Worm (Caenorhabditis elegans): ENCODE results near the gene algn-3.
A peak's percentile ranks its signal among the peaks of the same experiment; 100 is the strongest.

The algn-3 gene

DNA sequence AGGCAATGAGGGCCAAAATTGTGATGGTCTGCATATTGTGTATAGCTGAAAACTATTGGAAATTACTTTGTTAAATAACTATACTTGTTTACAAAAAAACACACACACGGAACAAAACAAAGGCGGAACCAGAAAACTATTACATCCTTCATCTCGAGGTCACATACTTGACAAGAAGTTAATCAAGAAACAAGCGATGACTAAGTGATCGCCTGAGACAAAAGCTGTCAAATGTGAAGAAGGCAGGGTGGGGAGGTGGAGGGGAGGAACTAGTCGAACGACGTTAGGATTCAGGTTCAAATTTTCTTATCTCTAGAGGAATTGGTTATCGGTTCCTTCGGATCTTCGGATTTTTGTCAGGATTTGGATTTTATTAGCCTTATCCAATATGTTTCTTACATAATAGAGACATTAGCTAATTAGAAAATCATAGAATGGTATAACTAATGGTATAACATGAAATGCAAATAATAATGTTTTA, 23.4 kb downstream of the algn-3 start, which contains the start of gene cpg-7 (continued):
- TF ChIP-seq mcd-1 (GFP tag; IDR thresholded peaks at IDR 0.05): no peak

ce11 chrII:14106164-14106563, 26.5 kb downstream of the algn-3 start:
- TF ChIP-seq Y56A3A.18 (GFP tag; IDR thresholded peaks at IDR 0.05): no peak
- TF ChIP-seq F22D6.2 (tag; optimal IDR thresholded peaks at IDR 0.05): no peak
- no peak for TF ChIP-seq hlh-26 (GFP tag; conservative IDR thresholded peaks at IDR 0.05)
- no peak for TF ChIP-seq rec-8 (tag; optimal IDR thresholded peaks at IDR 0.05)
- TF ChIP-seq sptf-2 (GFP tag; optimal IDR thresholded peaks at IDR 0.05): no peak
- no peak for TF ChIP-seq hsf-1 (GFP tag; IDR thresholded peaks at IDR 0.05)
- no peak for TF ChIP-seq mel-28 (tag; optimal IDR thresholded peaks at IDR 0.05; ENCODE audit: borderline replicate concordance)
- no peak for TF ChIP-seq F55B11.4 (tag; optimal IDR thresholded peaks at IDR 0.05; ENCODE audit: borderline replicate concordance, insufficient read depth)
- TF ChIP-seq B0035.1 (tag; optimal IDR thresholded peaks at IDR 0.05): no peak
- TF ChIP-seq rpc-1 (optimal IDR thresholded peaks at IDR 0.05): no peak
- TF ChIP-seq rpc-1 (tag; optimal IDR thresholded peaks at IDR 0.05): no peak
- TF ChIP-seq lin-26 (GFP tag; IDR thresholded peaks at IDR 0.05): no peak
- no peak for TF ChIP-seq egl-44 (GFP tag; IDR thresholded peaks at IDR 0.05)
- TF ChIP-seq ztf-26 (tag; optimal IDR thresholded peaks at IDR 0.05): no peak
- no peak for TF ChIP-seq ztf-18 (tag; optimal IDR thresholded peaks at IDR 0.05)
- TF ChIP-seq mxl-1 (tag; optimal IDR thresholded peaks at IDR 0.05): no peak
- no peak for TF ChIP-seq ets-4 (GFP tag; optimal IDR thresholded peaks at IDR 0.05)
- TF ChIP-seq efl-1 (GFP tag; optimal IDR thresholded peaks at IDR 0.05): no peak
- no peak for TF ChIP-seq lin-35 (GFP tag; optimal IDR thresholded peaks at IDR 0.05)

- no peak for TF ChIP-seq atf-7 (tag; optimal IDR thresholded peaks at IDR 0.05)
- TF ChIP-seq madf-10 (tag; optimal IDR thresholded peaks at IDR 0.05): no peak
- TF ChIP-seq sea-2 (GFP tag; IDR thresholded peaks at IDR 0.05): no peak
- TF ChIP-seq ceh-91 (GFP tag; IDR thresholded peaks at IDR 0.05): no peak
- no peak for TF ChIP-seq ZK185.1 (tag; optimal IDR thresholded peaks at IDR 0.05; ENCODE audit: poor library complexity, severe bottlenecking)
- no peak for TF ChIP-seq lsy-27 (tag; optimal IDR thresholded peaks at IDR 0.05; ENCODE audit: borderline replicate concordance, insufficient read depth)
- TF ChIP-seq mes-4 (tag; optimal IDR thresholded peaks at IDR 0.05): no peak
- TF ChIP-seq ztf-3 (GFP tag; optimal IDR thresholded peaks at IDR 0.05): no peak
- no peak for TF ChIP-seq lin-54 (GFP tag; optimal IDR thresholded peaks at IDR 0.05)
- TF ChIP-seq gei-17 (GFP tag; optimal IDR thresholded peaks at IDR 0.05): no peak
- TF ChIP-seq F52B5.7 (tag; optimal IDR thresholded peaks at IDR 0.05): no peak
- TF ChIP-seq snpc-1.3 (tag; optimal IDR thresholded peaks at IDR 0.05; ENCODE audit: insufficient read depth): no peak
- no peak for TF ChIP-seq F22D6.2 (tag; optimal IDR thresholded peaks at IDR 0.05)
- TF ChIP-seq ztf-18 (tag; optimal IDR thresholded peaks at IDR 0.05): no peak
- TF ChIP-seq D2030.7 (GFP tag; IDR thresholded peaks at IDR 0.05): no peak
- no peak for TF ChIP-seq hlh-12 (tag; optimal IDR thresholded peaks at IDR 0.05)
- no peak for TF ChIP-seq xnd-1 (tag; optimal IDR thresholded peaks at IDR 0.05)
Observed at ce11 chrII:14104470-14104869, 28.2 kb downstream of the algn-3 start, which contains the start of gene gur-4. gur-4 (plus strand) TSS chrII:14104770.

- TF ChIP-seq nfyb-1 (GFP tag; IDR thresholded peaks at IDR 0.05) (no peak), hmg-1.2 (GFP tag; IDR thresholded peaks at IDR 0.05) (peak; percentile 37; the same call in 1 of the 2 replicates), F10E7.11 (tag; optimal IDR thresholded peaks at IDR 0.05) (no peak), hrde-1 (tag; optimal IDR thresholded peaks at IDR 0.05; ENCODE audit: borderline replicate concordance) (no peak)
Observed at ce11 chrII:14102112-14102511, 30.5 kb downstream of the algn-3 start.

Measured in whole organism, young adult.